Fruit fly (Drosophila melanogaster) whole organism, embryonic: ENCODE measurements around the gene cerv.
A peak's percentile ranks its signal among the peaks of the same experiment; 100 is the strongest.

Experiments used
- Abd-B ChIP-seq: fragments of 200-800 bp; sonication (Bioruptor generic); optimal IDR thresholded peaks from 2 replicates; lab custom pipeline; 2018; ENCODE audit warnings: missing biosample characterization, mild to moderate bottlenecking, missing genetic modification characterization, moderate library complexity
- Atf3 ChIP-seq: fragments of 200-800 bp; sonication (Bioruptor generic); optimal IDR thresholded peaks from 3 replicates; lab custom pipeline; 2016; ENCODE audit warnings: missing biosample characterization, missing genetic modification characterization
- Awh ChIP-seq: fragments of 200-800 bp; sonication (Bioruptor generic); IDR thresholded peaks from 2 replicates; pipeline ENCODE4, ENCODE4 v1.3.6; 2022; ENCODE audit warnings: missing biosample characterization, missing genetic modification characterization
- BEAF-32 ChIP-seq: fragments of 200-800 bp; sonication (Bioruptor generic); optimal IDR thresholded peaks from 3 replicates; lab custom pipeline; 2017; ENCODE audit warnings: missing biosample characterization, missing genetic modification characterization, mild to moderate bottlenecking, moderate library complexity, missing genetic modification reagents
- CG10274 ChIP-seq: fragments of 200-800 bp; sonication (Bioruptor generic); optimal IDR thresholded peaks from 3 replicates; lab custom pipeline; 2017; ENCODE audit warnings: missing biosample characterization, mild to moderate bottlenecking, missing genetic modification characterization
- CG10366 ChIP-seq: fragments of 200-800 bp; sonication (Bioruptor generic); IDR thresholded peaks from 2 replicates; pipeline ENCODE4 v1.3.6; 2022; ENCODE audit warnings: missing biosample characterization, missing genetic modification characterization
- CG11398 ChIP-seq: fragments of 200-800 bp; sonication (Bioruptor generic); optimal IDR thresholded peaks from 2 replicates; lab custom pipeline; 2016; ENCODE audit warnings: missing biosample characterization, missing genetic modification characterization
- CG11695 ChIP-seq: fragments of 200-800 bp; sonication (Bioruptor generic); IDR thresholded peaks from 3 replicates; pipeline ENCODE4 v1.3.6; 2022; ENCODE audit warnings: missing biosample characterization, missing genetic modification characterization
- CG11696 ChIP-seq: fragments of 200-800 bp; sonication (Bioruptor generic); IDR thresholded peaks from 2 replicates; pipeline ENCODE4 v1.3.6; 2022; ENCODE audit warnings: missing biosample characterization, missing genetic modification characterization
- CG12219 ChIP-seq: fragments of 200-800 bp; sonication (Bioruptor generic); optimal IDR thresholded peaks from 3 replicates; lab custom pipeline; 2018; ENCODE audit warnings: missing biosample characterization, mild to moderate bottlenecking, missing genetic modification characterization
- CG14860 ChIP-seq: fragments of 200-800 bp; sonication (Bioruptor generic); IDR thresholded peaks from 3 replicates; pipeline ENCODE4 v1.3.6; 2022; ENCODE audit warnings: missing biosample characterization, missing genetic modification characterization; ENCODE audit not compliant: partially characterized antibody
- CG1647 ChIP-seq: fragments of 200-800 bp; sonication (Bioruptor generic); optimal IDR thresholded peaks from 3 replicates; lab custom pipeline; 2016; ENCODE audit warnings: missing biosample characterization, missing genetic modification characterization
- CG17328 ChIP-seq: fragments of 200-800 bp; sonication (Bioruptor generic); IDR thresholded peaks from 2 replicates; pipeline ENCODE4 v1.3.6; 2022; ENCODE audit warnings: missing biosample characterization, missing genetic modification characterization
- CG1792 ChIP-seq: fragments of 200-800 bp; sonication (Bioruptor generic); optimal IDR thresholded peaks from 2 replicates; lab custom pipeline; 2016; ENCODE audit warnings: missing biosample characterization, missing genetic modification characterization
- CG2678 ChIP-seq: fragments of 200-800 bp; sonication (Bioruptor generic); optimal IDR thresholded peaks from 3 replicates; lab custom pipeline; 2019; ENCODE audit warnings: missing biosample characterization, mild to moderate bottlenecking, missing genetic modification characterization, moderate library complexity
- CG2712 ChIP-seq: fragments of 200-800 bp; optimal IDR thresholded peaks from 3 replicates; lab custom pipeline; 2019; ENCODE audit warnings: missing biosample characterization, mild to moderate bottlenecking, missing genetic modification characterization, moderate library complexity
- CG31365 ChIP-seq: fragments of 200-800 bp; sonication (Bioruptor generic); optimal IDR thresholded peaks from 2 replicates; lab custom pipeline; 2018; ENCODE audit warnings: missing biosample characterization, mild to moderate bottlenecking, missing genetic modification characterization
- CG34376 ChIP-seq: fragments of 200-800 bp; sonication (Bioruptor generic); optimal IDR thresholded peaks from 2 replicates; lab custom pipeline; 2018; ENCODE audit warnings: missing biosample characterization, mild to moderate bottlenecking, missing genetic modification characterization
- CG3995 ChIP-seq: fragments of 200-800 bp; sonication (Bioruptor generic); optimal IDR thresholded peaks from 3 replicates; lab custom pipeline; 2016; ENCODE audit warnings: missing biosample characterization, missing genetic modification characterization
- CG7372 ChIP-seq: fragments of 200-800 bp; sonication (Bioruptor generic); IDR thresholded peaks from 2 replicates; pipeline ENCODE4 v1.3.6; 2022; ENCODE audit warnings: missing biosample characterization, missing genetic modification characterization
- CG7745 ChIP-seq: fragments of 200-800 bp; sonication (Bioruptor generic); optimal IDR thresholded peaks from 2 replicates; lab custom pipeline; 2018; ENCODE audit warnings: missing biosample characterization, mild to moderate bottlenecking, missing genetic modification characterization, moderate library complexity
- CG7987 ChIP-seq: fragments of 200-800 bp; sonication (Bioruptor generic); optimal IDR thresholded peaks from 2 replicates; lab custom pipeline; 2018; ENCODE audit warnings: missing biosample characterization, mild to moderate bottlenecking, missing genetic modification characterization, moderate library complexity
- CG8281 ChIP-seq: fragments of 200-800 bp; sonication (Bioruptor generic); optimal IDR thresholded peaks from 2 replicates; lab custom pipeline; 2018; ENCODE audit warnings: missing biosample characterization, mild to moderate bottlenecking, missing genetic modification characterization, moderate library complexity
- CG9727 ChIP-seq: fragments of 200-800 bp; sonication (Bioruptor generic); optimal IDR thresholded peaks from 3 replicates; lab custom pipeline; 2017; ENCODE audit warnings: missing biosample characterization, mild to moderate bottlenecking, missing genetic modification characterization
- CoRest ChIP-seq: fragments of 200-800 bp; sonication (Bioruptor generic); optimal IDR thresholded peaks from 3 replicates; lab custom pipeline; 2018; ENCODE audit warnings: missing biosample characterization, mild to moderate bottlenecking, missing genetic modification characterization, moderate library complexity
- Deaf1 ChIP-seq: fragments of 200-800 bp; optimal IDR thresholded peaks from 3 replicates; lab custom pipeline; 2019; ENCODE audit warnings: missing biosample characterization, mild to moderate bottlenecking, missing genetic modification characterization, moderate library complexity
- Doc2 ChIP-seq: fragments of 200-800 bp; sonication (Bioruptor generic); IDR thresholded peaks from 2 replicates; pipeline ENCODE4 v1.3.6; 2022; ENCODE audit warnings: missing biosample characterization, missing genetic modification characterization
- HLH3B ChIP-seq: fragments of 200-800 bp; sonication (Bioruptor generic); IDR thresholded peaks from 2 replicates; pipeline ENCODE4 v1.3.6; 2022; ENCODE audit warnings: missing biosample characterization, missing genetic modification characterization
- Hey ChIP-seq: fragments of 200-800 bp; sonication (Bioruptor generic); optimal IDR thresholded peaks from 3 replicates; lab custom pipeline; 2018; ENCODE audit warnings: missing biosample characterization, mild to moderate bottlenecking, missing genetic modification characterization
- HmgZ ChIP-seq: fragments of 200-800 bp; sonication (Bioruptor generic); optimal IDR thresholded peaks from 2 replicates; lab custom pipeline; 2018; ENCODE audit warnings: missing biosample characterization, mild to moderate bottlenecking, missing genetic modification characterization
- Hmr ChIP-seq: fragments of 200-800 bp; sonication (Bioruptor generic); optimal IDR thresholded peaks from 3 replicates; lab custom pipeline; 2017; ENCODE audit warnings: mild to moderate bottlenecking, missing biosample characterization, missing genetic modification reagents, missing genetic modification characterization
- Hr3 ChIP-seq: fragments of 200-800 bp; sonication (Bioruptor generic); optimal IDR thresholded peaks from 3 replicates; lab custom pipeline; 2016; ENCODE audit warnings: missing biosample characterization, missing genetic modification characterization
- Hr39 ChIP-seq: fragments of >200 bp; optimal IDR thresholded peaks from 2 replicates; lab custom pipeline; 2017
- Scr ChIP-seq: fragments of 200-800 bp; sonication (Bioruptor generic); IDR thresholded peaks from 2 replicates; pipeline ENCODE4 v1.3.6; 2022; ENCODE audit warnings: missing biosample characterization, missing genetic modification characterization; ENCODE audit not compliant: partially characterized antibody
- ap ChIP-seq: fragments of 200-800 bp; sonication (Bioruptor generic); IDR thresholded peaks from 2 replicates; pipeline ENCODE4 v1.3.6; 2022; ENCODE audit warnings: missing biosample characterization, missing genetic modification characterization
- chif ChIP-seq, 2 experiments: fragments of 200-800 bp; sonication (Bioruptor generic); optimal IDR thresholded peaks; 3 replicates each; lab custom pipeline; 2016; ENCODE audit warnings: missing biosample characterization in 2 of 2, missing genetic modification characterization in 2 of 2
- crc ChIP-seq: fragments of 200-800 bp; sonication (Bioruptor generic); optimal IDR thresholded peaks from 2 replicates; lab custom pipeline; 2016; ENCODE audit warnings: missing biosample characterization, missing genetic modification characterization
- da ChIP-seq: fragments of 200-800 bp; sonication (Bioruptor generic); optimal IDR thresholded peaks from 2 replicates; lab custom pipeline; 2016; ENCODE audit warnings: missing biosample characterization, missing genetic modification characterization
- dati ChIP-seq: fragments of 200-800 bp; sonication (Bioruptor generic); IDR thresholded peaks from 2 replicates; pipeline ENCODE4 v1.3.6; 2022; ENCODE audit warnings: missing biosample characterization, missing genetic modification characterization
- en ChIP-seq: fragments of 200-800 bp; sonication (Bioruptor generic); optimal IDR thresholded peaks from 2 replicates; lab custom pipeline; 2016; ENCODE audit warnings: missing biosample characterization, missing genetic modification characterization
- gcm ChIP-seq: fragments of 200-800 bp; sonication (Bioruptor generic); optimal IDR thresholded peaks from 2 replicates; lab custom pipeline; 2019; ENCODE audit warnings: missing biosample characterization, mild to moderate bottlenecking, missing genetic modification characterization, moderate library complexity
- gro ChIP-seq: fragments of 200-800 bp; sonication (Bioruptor generic); optimal IDR thresholded peaks from 2 replicates; lab custom pipeline; 2016; ENCODE audit warnings: missing biosample characterization, missing genetic modification characterization
- lmd ChIP-seq: fragments of 200-800 bp; sonication (Bioruptor generic); IDR thresholded peaks from 2 replicates; pipeline ENCODE4 v1.3.6; 2022; ENCODE audit warnings: missing biosample characterization, missing genetic modification characterization
- mam ChIP-seq: fragments of 200-800 bp; sonication (Bioruptor generic); optimal IDR thresholded peaks from 3 replicates; lab custom pipeline; 2016; ENCODE audit warnings: missing biosample characterization, missing genetic modification characterization
- odd ChIP-seq: fragments of 200-800 bp; sonication (Bioruptor generic); optimal IDR thresholded peaks from 2 replicates; lab custom pipeline; 2017; ENCODE audit warnings: missing biosample characterization, mild to moderate bottlenecking, missing genetic modification characterization
- repo ChIP-seq: fragments of 200-800 bp; sonication (Bioruptor generic); optimal IDR thresholded peaks from 2 replicates; lab custom pipeline; 2016; ENCODE audit warnings: missing biosample characterization, missing genetic modification characterization
- scrt ChIP-seq: fragments of 200-800 bp; sonication (Bioruptor generic); optimal IDR thresholded peaks from 2 replicates; lab custom pipeline; 2018; ENCODE audit warnings: missing biosample characterization, mild to moderate bottlenecking, missing genetic modification characterization, moderate library complexity
- sim ChIP-seq: fragments of 200-800 bp; sonication (Bioruptor generic); IDR thresholded peaks from 2 replicates; pipeline ENCODE4 v1.3.6; 2022; ENCODE audit warnings: missing biosample characterization, missing genetic modification characterization
- slbo ChIP-seq: fragments of 200-800 bp; sonication (Bioruptor generic); IDR thresholded peaks from 2 replicates; pipeline ENCODE4 v1.3.6; 2022; ENCODE audit warnings: missing biosample characterization, missing genetic modification characterization
- slou ChIP-seq: fragments of 200-800 bp; sonication (Bioruptor generic); optimal IDR thresholded peaks from 3 replicates; lab custom pipeline; 2016; ENCODE audit warnings: missing biosample characterization, missing genetic modification characterization
- tna ChIP-seq: fragments of 200-800 bp; sonication (Bioruptor generic); IDR thresholded peaks from 2 replicates; pipeline ENCODE4 v1.3.6; 2022; ENCODE audit warnings: missing biosample characterization, missing genetic modification characterization; ENCODE audit not compliant: partially characterized antibody
- wdn ChIP-seq: fragments of 200-800 bp; sonication (Bioruptor generic); IDR thresholded peaks from 2 replicates; pipeline ENCODE4 v1.3.6; 2022; ENCODE audit warnings: missing biosample characterization, missing genetic modification characterization

Gene cerv

dm6 chrX:15579579-15579978, 1.6 kb upstream of the cerv start (continued):
- TF ChIP-seq CG11695 (peak; percentile 86), CG1792 (peak; percentile 84), Hr3 (GFP tag; lab: Kevin White, UChicago) (peak; percentile 83), CG10366 (GFP tag; lab: Robert Waterston, UW) (peak; percentile 90), CG14860 (no peak), tna (no peak), Hey (tag; lab: Kevin White, UChicago) (no peak), CG11398 (GFP tag; lab: Kevin White, UChicago) (peak; percentile 86), sim (GFP tag; lab: Robert Waterston, UW) (peak; percentile 73), slbo (GFP tag; lab: Robert Waterston, UW) (peak; percentile 97), CG31365 (tag; lab: Kevin White, UChicago) (peak; percentile 79), Abd-B (GFP tag; lab: Kevin White, UChicago) (peak; percentile 75), Hmr (GFP tag; lab: Kevin White, UChicago) (peak; percentile 93), mam (GFP tag; lab: Kevin White, UChicago) (peak; percentile 95), HLH3B (GFP tag; lab: Robert Waterston, UW) (peak; percentile 86), scrt (GFP tag; lab: Kevin White, UChicago) (no peak), Deaf1 (tag; lab: Kevin White, UChicago) (peak; percentile 65), CG9727 (GFP tag; lab: Kevin White, UChicago) (peak; percentile 89), CG12219 (GFP tag; lab: Kevin White, UChicago) (peak; percentile 91), Awh (GFP tag; lab: Robert Waterston, UW) (peak; percentile 90), repo (GFP tag; lab: Kevin White, UChicago) (peak; percentile 90), lmd (GFP tag; lab: Robert Waterston, UW) (peak; percentile 95), crc (GFP tag; lab: Kevin White, UChicago) (peak; percentile 86), CG11696 (GFP tag; lab: Robert Waterston, UW) (peak; percentile 83), CG7987 (GFP tag; lab: Kevin White, UChicago) (peak; percentile 82), wdn (GFP tag; lab: Robert Waterston, UW) (peak; percentile 90), dati (GFP tag; lab: Robert Waterston, UW) (peak; percentile 67), Atf3 (GFP tag; lab: Kevin White, UChicago) (peak; percentile 75), BEAF-32 (GFP tag; lab: Kevin White, UChicago) (peak; percentile 8), CG34376 (GFP tag; lab: Kevin White, UChicago) (peak; percentile 79), chif (GFP tag; optimal IDR thresholded peaks at IDR 0.05; lab: Kevin White, UChicago) (peak; percentile 90 to 92), CG2712 (peak; percentile 90), CG17328 (peak; percentile 93), da (GFP tag; lab: Kevin White, UChicago) (peak; percentile 62), HmgZ (tag; lab: Kevin White, UChicago) (peak; percentile 94), odd (GFP tag; lab: Kevin White, UChicago) (peak; percentile 88), CoRest (tag; lab: Kevin White, UChicago) (peak; percentile 91), CG10274 (GFP tag; lab: Kevin White, UChicago) (peak; percentile 84), slou (GFP tag; lab: Kevin White, UChicago) (peak; percentile 77), Doc2 (GFP tag; lab: Robert Waterston, UW) (peak; percentile 38; the same call in 1 of the 2 replicates), CG3995 (GFP tag; lab: Kevin White, UChicago) (peak; percentile 74), Hr39 (lab: Kevin White, UChicago) (no peak), CG1647 (peak; percentile 90), gro (peak; percentile 95), CG2678 (peak; percentile 93), CG7745 (tag; lab: Kevin White, UChicago) (peak; percentile 12), gcm (peak; percentile 75), CG8281 (tag; lab: Kevin White, UChicago) (peak; percentile 70), ap (GFP tag; lab: Robert Waterston, UW) (peak; percentile 87), CG7372 (GFP tag; lab: Robert Waterston, UW) (peak; percentile 92), en (GFP tag; lab: Kevin White, UChicago) (peak; percentile 79), Scr (no peak)
